Worm (Caenorhabditis elegans) whole organism, L2 larva: ENCODE results near the gene Y54E2A.8.

Source experiments
- C34F6.9 ChIP-seq: fragments of 150-350 bp; optimal IDR thresholded peaks from 2 replicates; lab custom pipeline; 2014; ENCODE audit warnings: missing biosample characterization, missing genetic modification characterization
- aly-2 ChIP-seq: fragments of 150-350 bp; optimal IDR thresholded peaks from 2 replicates; lab custom pipeline; 2014; ENCODE audit warnings: missing biosample characterization, missing genetic modification characterization
- dmd-4 ChIP-seq: sonication (generic microtip); optimal IDR thresholded peaks from 2 replicates; lab custom pipeline; 2017; ENCODE audit warnings: missing biosample characterization, missing genetic modification characterization
- egl-27 ChIP-seq: sonication (generic microtip); optimal IDR thresholded peaks from 3 replicates; lab custom pipeline; 2017; ENCODE audit warnings: missing biosample characterization, missing genetic modification reagents, missing genetic modification characterization
- nhr-12 ChIP-seq: fragments of 150-350 bp; optimal IDR thresholded peaks from 2 replicates; lab custom pipeline; 2014; ENCODE audit warnings: missing biosample characterization, missing genetic modification characterization
- nhr-21 ChIP-seq: fragments of 150-350 bp; optimal IDR thresholded peaks from 2 replicates; lab custom pipeline; 2014; ENCODE audit warnings: missing biosample characterization, missing genetic modification characterization
- unc-39 ChIP-seq: fragments of 150-350 bp; optimal IDR thresholded peaks from 2 replicates; lab custom pipeline; 2014; ENCODE audit warnings: missing biosample characterization, missing genetic modification characterization
- unc-62 ChIP-seq: fragments of 150-350 bp; optimal IDR thresholded peaks from 2 replicates; lab custom pipeline; 2014; ENCODE audit warnings: missing biosample characterization, missing genetic modification reagents, missing genetic modification characterization
- ztf-11 ChIP-seq: sonication (generic microtip); optimal IDR thresholded peaks from 2 replicates; lab custom pipeline; 2017; ENCODE audit warnings: missing biosample characterization, missing genetic modification characterization

ce11 chrII:14771096-14771495 is 7.0 kb upstream of the Y54E2A.8 start:
- TF ChIP-seq aly-2 (tag; lab: Kevin White, UChicago) (no peak), nhr-12 (no peak), unc-62 (no peak), nhr-21 (tag; lab: Kevin White, UChicago) (no peak), unc-39 (tag; lab: Kevin White, UChicago) (no peak), ztf-11 (tag; lab: Kevin White, UChicago) (no peak), C34F6.9 (tag; lab: Kevin White, UChicago) (no peak), dmd-4 (tag; lab: Kevin White, UChicago) (no peak), egl-27 (no peak)
